Worm (Caenorhabditis elegans) whole organism, L4 larva: ENCODE data around the gene C46F2.1.

Experiments
- F10B5.3 ChIP-seq: sonication (generic microtip); optimal IDR thresholded peaks from 2 replicates; lab custom pipeline; 2016; ENCODE audit warnings: mild to moderate bottlenecking, missing genetic modification characterization, missing compliant biosample characterization
- ama-1 ChIP-seq: fragments of 150-350 bp; optimal IDR thresholded peaks from 2 replicates; lab custom pipeline; 2014; ENCODE audit warnings: inconsistent platforms, mixed read lengths
- daf-16 ChIP-seq, 3 experiments: sonication (generic microtip); optimal IDR thresholded peaks; 2 replicates each; lab custom pipeline; 2016 to 2017; ENCODE audit warnings: missing genetic modification characterization in 3 of 3, missing genetic modification reagents in 3 of 3, mild to moderate bottlenecking in 2 of 3, missing compliant biosample characterization in 2 of 3, missing biosample characterization in 1 of 3, moderate library complexity in 1 of 3
- dve-1 ChIP-seq: sonication (generic microtip); optimal IDR thresholded peaks from 2 replicates; lab custom pipeline; 2017; ENCODE audit warnings: antibody characterized with exemption, mild to moderate bottlenecking, missing genetic modification characterization, missing compliant biosample characterization; ENCODE audit not compliant: insufficient read depth
- fos-1 ChIP-seq: fragments of 150-350 bp; optimal IDR thresholded peaks from 2 replicates; lab custom pipeline; 2014; ENCODE audit warnings: missing biosample characterization, missing genetic modification characterization
- lin-15B ChIP-seq: fragments of 150-350 bp; sonication (generic microtip); optimal IDR thresholded peaks from 3 replicates; lab custom pipeline; 2014; ENCODE audit warnings: missing biosample characterization, missing genetic modification characterization
- lsy-2 ChIP-seq, 2 experiments: fragments of 150-350 bp in 1 of 2; sonication (generic microtip) in 1 of 2; optimal IDR thresholded peaks; 2 replicates each; lab custom pipeline; 2014 to 2017; ENCODE audit warnings: missing biosample characterization in 2 of 2, missing genetic modification characterization in 2 of 2
- nhr-11 ChIP-seq: fragments of 150-350 bp; optimal IDR thresholded peaks from 2 replicates; lab custom pipeline; 2014; ENCODE audit warnings: missing biosample characterization, missing genetic modification characterization
- nhr-28 ChIP-seq: fragments of 150-350 bp; optimal IDR thresholded peaks from 2 replicates; lab custom pipeline; 2014; ENCODE audit warnings: missing biosample characterization, missing genetic modification characterization
- nhr-77 ChIP-seq: fragments of 150-350 bp; optimal IDR thresholded peaks from 2 replicates; lab custom pipeline; 2014; ENCODE audit warnings: missing biosample characterization, missing genetic modification characterization
- tag-97 ChIP-seq: fragments of 200-800 bp; sonication (Bioruptor generic); IDR thresholded peaks from 2 replicates; pipeline ENCODE4 v1.3.6; 2022; ENCODE audit warnings: missing genetic modification characterization, missing compliant biosample characterization

DNA sequence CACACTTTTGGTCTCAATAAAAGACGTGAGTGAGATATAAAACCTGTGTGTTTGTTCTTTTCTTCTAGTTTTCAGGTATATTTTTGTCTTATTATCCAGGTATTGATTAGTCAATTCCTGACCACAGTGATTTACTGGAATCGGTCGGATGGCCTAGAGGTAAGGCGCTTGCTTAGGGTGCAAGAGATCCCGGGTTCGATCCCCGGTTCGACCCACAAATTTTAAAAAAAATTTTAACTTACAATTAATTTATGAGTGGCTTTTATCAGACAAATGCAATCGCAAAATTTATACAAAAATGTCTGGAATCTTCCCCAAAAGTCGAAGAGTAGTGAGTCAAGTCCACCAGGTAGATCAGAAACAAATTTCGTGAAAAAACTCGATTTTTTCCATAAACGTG is 40.5 kb upstream of the C46F2.1 start:
- TF ChIP-seq dve-1 (tag; lab: Kevin White, UChicago) (no peak), F10B5.3 (tag; lab: Kevin White, UChicago) (no peak), nhr-28 (tag; lab: Kevin White, UChicago) (no peak), lin-15B (tag; lab: Kevin White, UChicago) (no peak), daf-16 (GFP tag; optimal IDR thresholded peaks at IDR 0.05; lab: Kevin White, UChicago) (no peak), daf-16 (tag; optimal IDR thresholded peaks at IDR 0.05; lab: Kevin White, UChicago) (no peak), nhr-77 (no peak), ama-1 (no peak), tag-97 (no peak), nhr-11 (tag; lab: Kevin White, UChicago) (no peak), lsy-2 (tag; optimal IDR thresholded peaks at IDR 0.05; lab: Kevin White, UChicago) (no peak), fos-1 (no peak)
